Fruit fly (Drosophila melanogaster) whole organism, embryonic: ENCODE measurements around the gene CG6923.

Source experiments
- CG11247 ChIP-seq: fragments of 200-800 bp; sonication (Bioruptor generic); IDR thresholded peaks from 2 replicates; pipeline ENCODE4 v1.3.6; 2022; ENCODE audit warnings: missing biosample characterization, missing genetic modification characterization
- CG11504 ChIP-seq: fragments of 200-800 bp; sonication (Bioruptor generic); optimal IDR thresholded peaks from 3 replicates; lab custom pipeline; 2019; ENCODE audit warnings: missing biosample characterization, mild to moderate bottlenecking, missing genetic modification characterization, moderate library complexity
- CG11695 ChIP-seq: fragments of 200-800 bp; sonication (Bioruptor generic); IDR thresholded peaks from 3 replicates; pipeline ENCODE4 v1.3.6; 2022; ENCODE audit warnings: missing biosample characterization, missing genetic modification characterization
- CG13296 ChIP-seq: fragments of 200-800 bp; sonication (Bioruptor generic); optimal IDR thresholded peaks from 3 replicates; lab custom pipeline; 2018; ENCODE audit warnings: missing biosample characterization, mild to moderate bottlenecking, missing genetic modification characterization
- CG15479 ChIP-seq: fragments of 200-800 bp; sonication (Bioruptor generic); optimal IDR thresholded peaks from 3 replicates; lab custom pipeline; 2019; ENCODE audit warnings: missing biosample characterization, mild to moderate bottlenecking, missing genetic modification characterization, moderate library complexity
- CG18619 ChIP-seq: fragments of 200-800 bp; sonication (Bioruptor generic); optimal IDR thresholded peaks from 3 replicates; lab custom pipeline; 2017; ENCODE audit warnings: missing biosample characterization, mild to moderate bottlenecking, missing genetic modification characterization
- CG30403 ChIP-seq: fragments of 200-800 bp; sonication (Bioruptor generic); optimal IDR thresholded peaks from 3 replicates; lab custom pipeline; 2016; ENCODE audit warnings: missing biosample characterization, missing genetic modification characterization
- CG32767 ChIP-seq: fragments of 200-800 bp; sonication (Bioruptor generic); IDR thresholded peaks from 2 replicates; pipeline ENCODE4 v1.3.6; 2022; ENCODE audit warnings: missing biosample characterization, missing genetic modification characterization
- CG4707 ChIP-seq: fragments of 200-800 bp; sonication (Bioruptor generic); optimal IDR thresholded peaks from 2 replicates; lab custom pipeline; 2018; ENCODE audit warnings: missing biosample characterization, mild to moderate bottlenecking, missing genetic modification characterization, moderate library complexity
- CG4854 ChIP-seq: fragments of 200-800 bp; sonication (Bioruptor generic); optimal IDR thresholded peaks from 2 replicates; lab custom pipeline; 2016; ENCODE audit warnings: missing biosample characterization, missing genetic modification characterization, inconsistent platforms
- CG6254 ChIP-seq: fragments of 200-800 bp; sonication (Bioruptor generic); optimal IDR thresholded peaks from 3 replicates; lab custom pipeline; 2017; ENCODE audit warnings: mild to moderate bottlenecking, missing biosample characterization, missing genetic modification reagents, missing genetic modification characterization
- CG6765 ChIP-seq: fragments of 200-800 bp; sonication (Bioruptor generic); optimal IDR thresholded peaks from 3 replicates; lab custom pipeline; 2017; ENCODE audit warnings: missing biosample characterization, mild to moderate bottlenecking, missing genetic modification characterization
- CG7987 ChIP-seq: fragments of 200-800 bp; sonication (Bioruptor generic); optimal IDR thresholded peaks from 2 replicates; lab custom pipeline; 2018; ENCODE audit warnings: missing biosample characterization, mild to moderate bottlenecking, missing genetic modification characterization, moderate library complexity
- CG8089 ChIP-seq: fragments of 200-800 bp; sonication (Bioruptor generic); optimal IDR thresholded peaks from 3 replicates; lab custom pipeline; 2016; ENCODE audit warnings: missing biosample characterization, missing genetic modification characterization
- CG8281 ChIP-seq: fragments of 200-800 bp; sonication (Bioruptor generic); optimal IDR thresholded peaks from 2 replicates; lab custom pipeline; 2018; ENCODE audit warnings: missing biosample characterization, mild to moderate bottlenecking, missing genetic modification characterization, moderate library complexity
- CG8359 ChIP-seq: fragments of 200-800 bp; sonication (Bioruptor generic); optimal IDR thresholded peaks from 2 replicates; lab custom pipeline; 2017; ENCODE audit warnings: missing biosample characterization, mild to moderate bottlenecking, missing genetic modification characterization, borderline replicate concordance
- CG9437 ChIP-seq: fragments of 200-800 bp; sonication (Bioruptor generic); optimal IDR thresholded peaks from 2 replicates; lab custom pipeline; 2018; ENCODE audit warnings: missing biosample characterization, mild to moderate bottlenecking, missing genetic modification characterization
- Eip74EF ChIP-seq, 2 experiments: fragments of 200-800 bp in 1 of 2; fragments of >200 bp in 1 of 2; sonication (Bioruptor generic) in 1 of 2; optimal IDR thresholded peaks; 2 replicates each; lab custom pipeline; 2017 to 2019; ENCODE audit warnings: missing biosample characterization in 2 of 2, missing genetic modification characterization in 2 of 2, mild to moderate bottlenecking in 1 of 2, moderate library complexity in 1 of 2
- Ets65A ChIP-seq: fragments of 200-800 bp; sonication (Bioruptor generic); peaks from one replicate; lab custom pipeline; 2016; ENCODE audit warnings: missing biosample characterization, missing genetic modification characterization
- Gug ChIP-seq: fragments of 200-800 bp; sonication (Bioruptor generic); IDR thresholded peaks from 4 replicates; pipeline ENCODE4 v1.3.6; 2022; ENCODE audit warnings: missing biosample characterization, missing genetic modification characterization
- H15 ChIP-seq: fragments of 200-800 bp; sonication (Bioruptor generic); IDR thresholded peaks from 3 replicates; pipeline ENCODE4 v1.3.6; 2022; ENCODE audit warnings: missing biosample characterization, missing genetic modification characterization
- H2.0 ChIP-seq: fragments of 200-800 bp; sonication (Bioruptor generic); IDR thresholded peaks from 2 replicates; pipeline ENCODE4 v1.3.6; 2022; ENCODE audit warnings: missing biosample characterization, missing genetic modification characterization
- Hr3 ChIP-seq: fragments of 200-800 bp; sonication (Bioruptor generic); optimal IDR thresholded peaks from 3 replicates; lab custom pipeline; 2016; ENCODE audit warnings: missing biosample characterization, missing genetic modification characterization
- Hr39 ChIP-seq: fragments of >200 bp; optimal IDR thresholded peaks from 2 replicates; lab custom pipeline; 2017
- Nf-YB ChIP-seq: fragments of 200-800 bp; sonication (Bioruptor generic); optimal IDR thresholded peaks from 3 replicates; lab custom pipeline; 2019; ENCODE audit warnings: missing biosample characterization, mild to moderate bottlenecking, missing genetic modification characterization, moderate library complexity
- Oaz ChIP-seq: fragments of 200-800 bp; sonication (Bioruptor generic); IDR thresholded peaks from 2 replicates; pipeline ENCODE4 v1.3.6; 2022; ENCODE audit warnings: missing biosample characterization, missing genetic modification characterization
- Optix ChIP-seq: fragments of 200-800 bp; sonication (Bioruptor generic); IDR thresholded peaks from 3 replicates; pipeline ENCODE4 v1.3.6; 2022; ENCODE audit warnings: missing biosample characterization, missing genetic modification characterization
- Scr ChIP-seq: fragments of 200-800 bp; sonication (Bioruptor generic); IDR thresholded peaks from 2 replicates; pipeline ENCODE4 v1.3.6; 2022; ENCODE audit warnings: missing biosample characterization, missing genetic modification characterization; ENCODE audit not compliant: partially characterized antibody
- Side ChIP-seq: fragments of 200-800 bp; sonication (Bioruptor generic); optimal IDR thresholded peaks from 2 replicates; lab custom pipeline; 2016; ENCODE audit warnings: missing biosample characterization, missing genetic modification characterization
- Sox102F ChIP-seq: fragments of 200-800 bp; sonication (Bioruptor generic); optimal IDR thresholded peaks from 2 replicates; lab custom pipeline; 2018; ENCODE audit warnings: missing biosample characterization, mild to moderate bottlenecking, missing genetic modification characterization, moderate library complexity
- Trl ChIP-seq, 3 experiments: fragments of >200 bp in 2 of 3; fragments of 200-800 bp in 1 of 3; sonication (Bioruptor generic) in 1 of 3; optimal IDR thresholded peaks; 2 replicates in 1 of 3; 3 replicates in 2 of 3; lab custom pipeline; 2016 to 2017; ENCODE audit warnings: missing biosample characterization in 1 of 3, missing genetic modification characterization in 1 of 3
- YL-1 ChIP-seq: fragments of 200-800 bp; sonication (Bioruptor generic); optimal IDR thresholded peaks from 3 replicates; lab custom pipeline; 2017; ENCODE audit warnings: missing biosample characterization, mild to moderate bottlenecking, missing genetic modification characterization
- ac ChIP-seq: fragments of 200-800 bp; sonication (Bioruptor generic); optimal IDR thresholded peaks from 3 replicates; lab custom pipeline; 2017; ENCODE audit warnings: missing biosample characterization, mild to moderate bottlenecking, missing genetic modification characterization
- ato ChIP-seq: fragments of 200-800 bp; sonication (Bioruptor generic); IDR thresholded peaks from 2 replicates; pipeline ENCODE4 v1.3.6; 2022; ENCODE audit warnings: missing biosample characterization, missing genetic modification characterization; ENCODE audit not compliant: partially characterized antibody
- bab2 ChIP-seq: fragments of 200-800 bp; sonication (Bioruptor generic); optimal IDR thresholded peaks from 2 replicates; lab custom pipeline; 2016; ENCODE audit warnings: missing biosample characterization, missing genetic modification characterization
- bigmax ChIP-seq: fragments of 200-800 bp; sonication (Bioruptor generic); optimal IDR thresholded peaks from 2 replicates; lab custom pipeline; 2018; ENCODE audit warnings: missing biosample characterization, mild to moderate bottlenecking, missing genetic modification characterization
- cwo ChIP-seq: fragments of 200-800 bp; sonication (Bioruptor generic); optimal IDR thresholded peaks from 3 replicates; lab custom pipeline; 2017; ENCODE audit warnings: missing biosample characterization, missing genetic modification characterization, mild to moderate bottlenecking, moderate library complexity, missing genetic modification reagents
- exex ChIP-seq: fragments of 200-800 bp; sonication (Bioruptor generic); optimal IDR thresholded peaks from 4 replicates; lab custom pipeline; 2018; ENCODE audit warnings: missing biosample characterization, mild to moderate bottlenecking, missing genetic modification characterization, moderate library complexity
- kah ChIP-seq: fragments of 200-800 bp; sonication (Bioruptor generic); optimal IDR thresholded peaks from 2 replicates; lab custom pipeline; 2018; ENCODE audit warnings: missing biosample characterization, mild to moderate bottlenecking, missing genetic modification characterization
- lov ChIP-seq, 2 experiments: fragments of 200-800 bp in 1 of 2; fragments of >200 bp in 1 of 2; sonication (Bioruptor generic) in 1 of 2; IDR thresholded peaks in 1 of 2; optimal IDR thresholded peaks in 1 of 2; 2 replicates in 1 of 2; 3 replicates in 1 of 2; pipeline versions ENCODE4 v1.3.6 to Lab custom; 2017 to 2022; ENCODE audit warnings: missing biosample characterization in 1 of 2, missing genetic modification characterization in 1 of 2
- org-1 ChIP-seq: fragments of 200-800 bp; sonication (Bioruptor generic); optimal IDR thresholded peaks from 2 replicates; lab custom pipeline; 2017; ENCODE audit warnings: missing biosample characterization, missing genetic modification characterization
- pita ChIP-seq: fragments of 200-800 bp; sonication (Bioruptor generic); optimal IDR thresholded peaks from 2 replicates; lab custom pipeline; 2017; ENCODE audit warnings: missing biosample characterization, mild to moderate bottlenecking, missing genetic modification characterization
- seq ChIP-seq: fragments of 200-800 bp; sonication (Bioruptor generic); IDR thresholded peaks from 2 replicates; pipeline ENCODE4 v1.3.6; 2022; ENCODE audit warnings: missing biosample characterization, missing genetic modification characterization
- sisA ChIP-seq: fragments of 200-800 bp; sonication (Bioruptor generic); IDR thresholded peaks from 2 replicates; pipeline ENCODE4 v1.3.6; 2022; ENCODE audit warnings: missing biosample characterization, missing genetic modification characterization
- stwl ChIP-seq: fragments of 200-800 bp; sonication (Bioruptor generic); optimal IDR thresholded peaks from 3 replicates; lab custom pipeline; 2018; ENCODE audit warnings: missing biosample characterization, mild to moderate bottlenecking, missing genetic modification characterization, moderate library complexity
- tx ChIP-seq: fragments of 200-800 bp; sonication (Bioruptor generic); optimal IDR thresholded peaks from 2 replicates; lab custom pipeline; 2016; ENCODE audit warnings: missing biosample characterization, missing genetic modification characterization
- wor ChIP-seq: fragments of 200-800 bp; sonication (Bioruptor generic); IDR thresholded peaks from 2 replicates; pipeline ENCODE4 v1.3.6; 2022; ENCODE audit warnings: missing biosample characterization, missing genetic modification characterization

The CG6923 gene

dm6 chr3R:11778012-11778865 lies 28.4 kb upstream of the CG6923 start (continued):
- TF ChIP-seq Trl (optimal IDR thresholded peaks at IDR 0.05; lab: Kevin White, UChicago) (peak in 1 of 2 experiments; percentile 6), Trl (GFP tag; optimal IDR thresholded peaks at IDR 0.05; lab: Kevin White, UChicago) (peak; percentile 51), exex (tag; lab: Kevin White, UChicago) (peak; percentile 7), Nf-YB (GFP tag; lab: Kevin White, UChicago) (peak; percentile 45), pita (no peak), H2.0 (peak; percentile 34), Gug (GFP tag; lab: Robert Waterston, UW) (peak; percentile 45; the same call in 2 of the 4 replicates), CG18619 (GFP tag; lab: Kevin White, UChicago) (peak; percentile 78), CG9437 (GFP tag; lab: Kevin White, UChicago) (peak; percentile 82), ato (GFP tag; lab: Robert Waterston, UW) (peak; percentile 59; the same call in 1 of the 2 replicates), CG11695 (GFP tag; lab: Robert Waterston, UW) (peak; percentile 37; the same call in 1 of the 3 replicates), H15 (GFP tag; lab: Robert Waterston, UW) (peak; percentile 34; the same call in 1 of the 3 replicates), CG4854 (GFP tag; lab: Kevin White, UChicago) (peak; percentile 8), Hr3 (peak; percentile 78), Hr39 (lab: Kevin White, UChicago) (no peak), CG6254 (peak; percentile 65), Oaz (GFP tag; lab: Robert Waterston, UW) (no peak), cwo (peak; percentile 41), CG11504 (tag; lab: Kevin White, UChicago) (peak; percentile 76), stwl (tag; lab: Kevin White, UChicago) (no peak), tx (peak; percentile 12), Side (GFP tag; lab: Kevin White, UChicago) (peak; percentile 64), CG8359 (GFP tag; lab: Kevin White, UChicago) (peak; percentile 33), Optix (GFP tag; lab: Robert Waterston, UW) (no peak), CG30403 (GFP tag; lab: Kevin White, UChicago) (peak; percentile 70), CG15479 (GFP tag; lab: Kevin White, UChicago) (no peak), CG8089 (peak; percentile 43), CG7987 (GFP tag; lab: Kevin White, UChicago) (peak; percentile 69), CG13296 (peak; percentile 41), lov (optimal IDR thresholded peaks at IDR 0.05; lab: Kevin White, UChicago) (no peak), lov (GFP tag; IDR thresholded peaks at IDR 0.05; lab: Robert Waterston, UW) (0 out of 3 replicates have a peak, but pooled peaks have one; percentile 67), CG4707 (GFP tag; lab: Kevin White, UChicago) (peak; percentile 54), sisA (peak; percentile 62), CG11247 (peak; percentile 43; the same call in 1 of the 2 replicates), CG8281 (tag; lab: Kevin White, UChicago) (peak; percentile 9), wor (GFP tag; lab: Robert Waterston, UW) (no peak; the same call in 1 of the 2 replicates), Ets65A (GFP tag; lab: Kevin White, UChicago) (peak; percentile 72), YL-1 (peak; percentile 54), CG6765 (GFP tag; lab: Kevin White, UChicago) (no peak), Sox102F (peak; percentile 60), CG32767 (GFP tag; lab: Robert Waterston, UW) (peak; percentile 40), seq (GFP tag; lab: Robert Waterston, UW) (peak; percentile 61; the same call in 1 of the 2 replicates), kah (GFP tag; lab: Kevin White, UChicago) (peak; percentile 71), bab2 (GFP tag; lab: Kevin White, UChicago) (peak; percentile 10), Scr (GFP tag; lab: Robert Waterston, UW) (peak; percentile 19; the same call in 1 of the 2 replicates), bigmax (GFP tag; lab: Kevin White, UChicago) (peak; percentile 28), Eip74EF (GFP tag; optimal IDR thresholded peaks at IDR 0.05; lab: Kevin White, UChicago) (peak in 1 of 2 experiments; percentile 71), ac (GFP tag; lab: Kevin White, UChicago) (peak; percentile 22), org-1 (GFP tag; lab: Kevin White, UChicago) (peak; percentile 35)
